Worm (Caenorhabditis elegans) whole organism, late embryonic: ENCODE measurements around the gene F15H10.9.

Source experiments
- K02D7.2 ChIP-seq: sonication (generic microtip); optimal IDR thresholded peaks from 2 replicates; lab custom pipeline; 2017; ENCODE audit warnings: mild to moderate bottlenecking, missing genetic modification characterization, missing compliant biosample characterization
- K09A11.1 ChIP-seq: sonication (generic microtip); optimal IDR thresholded peaks from 2 replicates; lab custom pipeline; 2017; ENCODE audit warnings: antibody characterized with exemption, mild to moderate bottlenecking, missing genetic modification characterization, missing compliant biosample characterization; ENCODE audit not compliant: insufficient read depth
- T23F11.4 ChIP-seq: fragments of 200-800 bp; sonication (Bioruptor generic); optimal IDR thresholded peaks from 2 replicates; lab custom pipeline; 2018; ENCODE audit warnings: mild to moderate bottlenecking, missing genetic modification characterization, missing compliant biosample characterization
- Y22D7AL.16 ChIP-seq: sonication (generic microtip); optimal IDR thresholded peaks from 2 replicates; lab custom pipeline; 2016; ENCODE audit warnings: missing genetic modification characterization, missing compliant biosample characterization
- ceh-14 ChIP-seq: sonication (generic microtip); optimal IDR thresholded peaks from 2 replicates; lab custom pipeline; 2016; ENCODE audit warnings: missing genotype, missing genetic modification characterization, missing compliant biosample characterization
- ceh-18 ChIP-seq: sonication (generic microtip); optimal IDR thresholded peaks from 2 replicates; lab custom pipeline; 2016; ENCODE audit warnings: missing genetic modification characterization, missing compliant biosample characterization
- ceh-2 ChIP-seq: sonication (generic microtip); optimal IDR thresholded peaks from 2 replicates; lab custom pipeline; 2016; ENCODE audit warnings: missing genotype, missing genetic modification characterization, missing compliant biosample characterization
- ceh-24 ChIP-seq: sonication (generic microtip); optimal IDR thresholded peaks from 2 replicates; lab custom pipeline; 2016; ENCODE audit warnings: mild to moderate bottlenecking, missing genetic modification characterization, missing compliant biosample characterization
- ceh-45 ChIP-seq: fragments of 200-800 bp; sonication (Bioruptor generic); IDR thresholded peaks from 2 replicates; pipeline ENCODE4 v1.3.6; 2022; ENCODE audit warnings: missing genetic modification reagents, missing genetic modification characterization, missing compliant biosample characterization
- ceh-48 ChIP-seq: sonication (generic microtip); optimal IDR thresholded peaks from 2 replicates; lab custom pipeline; 2016; ENCODE audit warnings: missing genetic modification characterization, inconsistent platforms, missing compliant biosample characterization
- dmd-4 ChIP-seq: sonication (generic microtip); optimal IDR thresholded peaks from 2 replicates; lab custom pipeline; 2016; ENCODE audit warnings: borderline replicate concordance, missing genetic modification characterization, missing compliant biosample characterization
- dve-1 ChIP-seq: sonication (generic microtip); optimal IDR thresholded peaks from 2 replicates; lab custom pipeline; 2017; ENCODE audit warnings: antibody characterized with exemption, mild to moderate bottlenecking, missing genetic modification characterization, missing compliant biosample characterization
- elt-2 ChIP-seq: sonication (generic microtip); optimal IDR thresholded peaks from 2 replicates; lab custom pipeline; 2016; ENCODE audit warnings: missing genetic modification reagents, missing genetic modification characterization, missing compliant biosample characterization
- eyg-1 ChIP-seq: sonication (generic microtip); optimal IDR thresholded peaks from 2 replicates; lab custom pipeline; 2016; ENCODE audit warnings: missing genotype, missing genetic modification characterization, missing compliant biosample characterization
- fax-1 ChIP-seq: sonication (generic microtip); optimal IDR thresholded peaks from 2 replicates; lab custom pipeline; 2016; ENCODE audit warnings: missing genotype, missing genetic modification characterization, missing compliant biosample characterization
- fkh-6 ChIP-seq: sonication (generic microtip); optimal IDR thresholded peaks from 2 replicates; lab custom pipeline; 2016; ENCODE audit warnings: missing genetic modification characterization, missing compliant biosample characterization
- gmeb-2 ChIP-seq: sonication (generic microtip); optimal IDR thresholded peaks from 2 replicates; lab custom pipeline; 2016; ENCODE audit warnings: missing genetic modification characterization, inconsistent platforms, missing compliant biosample characterization
- hlh-13 ChIP-seq: fragments of 200-800 bp; sonication (Bioruptor generic); optimal IDR thresholded peaks from 2 replicates; lab custom pipeline; 2018; ENCODE audit warnings: mild to moderate bottlenecking, missing genetic modification characterization, missing compliant biosample characterization
- hlh-30 ChIP-seq: sonication (generic microtip); optimal IDR thresholded peaks from 2 replicates; lab custom pipeline; 2017; ENCODE audit warnings: antibody characterized with exemption, missing genetic modification characterization, missing compliant biosample characterization; ENCODE audit not compliant: insufficient read depth
- hlh-6 ChIP-seq: sonication (generic microtip); optimal IDR thresholded peaks from 2 replicates; lab custom pipeline; 2016; ENCODE audit warnings: missing genotype, missing genetic modification characterization, missing compliant biosample characterization
- hlh-8 ChIP-seq: sonication (generic microtip); optimal IDR thresholded peaks from 2 replicates; lab custom pipeline; 2016; ENCODE audit warnings: missing genotype, missing genetic modification characterization, missing compliant biosample characterization
- mec-3 ChIP-seq: sonication (generic microtip); optimal IDR thresholded peaks from 2 replicates; lab custom pipeline; 2016; ENCODE audit warnings: borderline replicate concordance, missing genetic modification characterization, missing compliant biosample characterization
- nfya-1 ChIP-seq: sonication (generic microtip); optimal IDR thresholded peaks from 2 replicates; lab custom pipeline; 2017; ENCODE audit warnings: missing genetic modification characterization, mild to moderate bottlenecking, missing compliant biosample characterization, antibody characterized with exemption, moderate library complexity
- nhr-11 ChIP-seq: fragments of 150-350 bp; optimal IDR thresholded peaks from 2 replicates; lab custom pipeline; 2014; ENCODE audit warnings: missing biosample characterization, missing genetic modification characterization
- npax-4 ChIP-seq: sonication (generic microtip); optimal IDR thresholded peaks from 2 replicates; lab custom pipeline; 2016; ENCODE audit warnings: missing genetic modification characterization, missing compliant biosample characterization
- pag-3 ChIP-seq: sonication (generic microtip); optimal IDR thresholded peaks from 2 replicates; lab custom pipeline; 2016; ENCODE audit warnings: missing compliant biosample characterization, missing genetic modification characterization, borderline replicate concordance
- pat-9 ChIP-seq: fragments of 200-800 bp; sonication (Bioruptor generic); optimal IDR thresholded peaks from 2 replicates; lab custom pipeline; 2018; ENCODE audit warnings: mild to moderate bottlenecking, missing genetic modification characterization, moderate library complexity, missing compliant biosample characterization
- pax-1 ChIP-seq: fragments of 150-350 bp; optimal IDR thresholded peaks from 2 replicates; lab custom pipeline; 2014; ENCODE audit warnings: missing biosample characterization, missing genetic modification characterization
- pha-2 ChIP-seq: sonication (generic microtip); optimal IDR thresholded peaks from 2 replicates; lab custom pipeline; 2017; ENCODE audit warnings: mild to moderate bottlenecking, missing genetic modification characterization, missing compliant biosample characterization
- pha-4 ChIP-seq: fragments of 150-350 bp; optimal IDR thresholded peaks from 2 replicates; lab custom pipeline; 2018; ENCODE audit warnings: missing biosample characterization, missing genetic modification reagents, missing genetic modification characterization
- pqm-1 ChIP-seq: sonication (generic microtip); optimal IDR thresholded peaks from 2 replicates; lab custom pipeline; 2016; ENCODE audit warnings: missing genetic modification characterization, missing compliant biosample characterization
- rnt-1 ChIP-seq: sonication (generic microtip); optimal IDR thresholded peaks from 2 replicates; lab custom pipeline; 2016; ENCODE audit warnings: missing genetic modification characterization, missing compliant biosample characterization
- sdc-2 ChIP-seq: sonication (generic microtip); optimal IDR thresholded peaks from 2 replicates; lab custom pipeline; 2016; ENCODE audit warnings: missing genotype, missing genetic modification characterization, missing compliant biosample characterization
- sox-4 ChIP-seq: sonication (generic microtip); optimal IDR thresholded peaks from 2 replicates; lab custom pipeline; 2017; ENCODE audit warnings: mild to moderate bottlenecking, missing genetic modification characterization, inconsistent platforms, missing compliant biosample characterization
- tbx-2 ChIP-seq: sonication (generic microtip); optimal IDR thresholded peaks from 2 replicates; lab custom pipeline; 2016; ENCODE audit warnings: missing genetic modification characterization, missing compliant biosample characterization
- unc-3 ChIP-seq, 2 experiments: fragments of 200-800 bp in 1 of 2; sonication (Bioruptor generic) in 1 of 2; sonication (generic microtip) in 1 of 2; conservative IDR thresholded peaks in 1 of 2; optimal IDR thresholded peaks in 1 of 2; 2 replicates each; pipeline versions ENCODE4 v1.3.6 to Lab custom; 2016 to 2022; ENCODE audit warnings: missing compliant biosample characterization in 2 of 2, missing genetic modification characterization in 2 of 2, missing genetic modification reagents in 1 of 2
- zip-5 ChIP-seq: sonication (generic microtip); optimal IDR thresholded peaks from 2 replicates; lab custom pipeline; 2016; ENCODE audit warnings: missing genetic modification characterization, missing compliant biosample characterization

Gene F15H10.9

DNA sequence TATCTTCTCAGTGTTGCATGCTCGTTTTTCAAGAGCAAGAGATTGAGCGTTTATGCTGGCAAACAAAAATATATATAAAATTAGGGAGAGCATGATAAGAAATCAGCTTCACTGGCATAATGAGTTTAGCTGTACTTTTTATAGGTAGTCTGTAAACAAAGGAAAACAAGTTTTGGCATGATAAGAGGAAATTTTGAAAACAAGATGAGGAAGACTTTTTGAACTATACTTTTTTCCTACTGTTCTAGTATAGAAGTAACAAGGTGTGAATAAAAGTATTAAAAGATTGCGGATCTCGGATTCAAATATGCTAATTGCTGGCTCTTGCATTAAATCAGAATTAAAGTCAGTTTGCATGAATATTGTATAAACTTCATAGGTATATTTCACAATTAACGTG, 4.5 kb upstream of the F15H10.9 start, which contains the start of gene F15H10.5:
Gene F15H10.5 (minus strand): TSS at position 101 of the 400 bp plus-strand sequence.
- no peak for TF ChIP-seq hlh-13 (GFP tag; lab: Kevin White, UChicago)
- no peak for TF ChIP-seq fax-1 (tag; lab: Kevin White, UChicago)
- TF ChIP-seq T23F11.4 (GFP tag; lab: Kevin White, UChicago) = no peak
- no peak for TF ChIP-seq gmeb-2 (tag; lab: Kevin White, UChicago)
- no peak for TF ChIP-seq ceh-18
- TF ChIP-seq elt-2 = no peak
- TF ChIP-seq unc-3 (GFP tag; conservative IDR thresholded peaks at IDR 0.05; lab: Robert Waterston, UW) = no peak
- TF ChIP-seq unc-3 (tag; optimal IDR thresholded peaks at IDR 0.05; lab: Kevin White, UChicago) = no peak
- no peak for TF ChIP-seq hlh-6 (tag; lab: Kevin White, UChicago)
- TF ChIP-seq ceh-2 (tag; lab: Kevin White, UChicago) = no peak
- TF ChIP-seq ceh-14 (tag; lab: Kevin White, UChicago) = no peak
- no peak for TF ChIP-seq ceh-48
- TF ChIP-seq pha-4 = no peak
- no peak for TF ChIP-seq K09A11.1
- TF ChIP-seq pag-3 (tag; lab: Kevin White, UChicago) = no peak

DNA sequence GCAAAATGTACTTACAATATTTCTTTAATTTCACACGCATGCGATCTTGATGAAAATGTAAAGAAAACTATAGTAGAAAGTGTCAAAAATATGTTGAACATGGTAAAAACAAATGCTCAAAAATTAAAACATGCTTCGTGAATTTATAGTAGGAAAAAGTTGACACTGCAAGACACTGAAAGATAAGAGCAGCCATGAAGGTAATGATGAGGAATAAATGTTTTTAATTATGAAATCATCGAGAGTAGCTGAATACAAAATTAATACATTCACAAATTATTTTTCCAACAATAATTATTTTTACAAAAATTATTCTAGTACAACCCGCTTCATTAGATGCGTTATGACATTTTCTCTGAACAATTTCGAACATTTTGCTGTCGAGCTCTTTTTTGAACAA, 2.4 kb upstream of the F15H10.9 start, which contains the start of gene F15H10.10:
Gene F15H10.10 (minus strand): TSS at position 101 of the 400 bp plus-strand sequence.
- no peak for TF ChIP-seq npax-4 (tag; lab: Kevin White, UChicago)
- TF ChIP-seq fkh-6 (tag; lab: Kevin White, UChicago) = no peak
- no peak for TF ChIP-seq rnt-1 (tag; lab: Kevin White, UChicago)
- TF ChIP-seq sdc-2 (tag; lab: Kevin White, UChicago) = no peak
- no peak for TF ChIP-seq nhr-11 (tag; lab: Kevin White, UChicago)

- no peak for TF ChIP-seq T23F11.4 (GFP tag; lab: Kevin White, UChicago)
- no peak for TF ChIP-seq hlh-30 (tag; lab: Kevin White, UChicago)
- no peak for TF ChIP-seq fkh-6 (tag; lab: Kevin White, UChicago)
- no peak for TF ChIP-seq mec-3
- TF ChIP-seq ceh-24 (tag; lab: Kevin White, UChicago) = no peak
- no peak for TF ChIP-seq sox-4
- TF ChIP-seq K02D7.2 (tag; lab: Kevin White, UChicago) = no peak
- TF ChIP-seq rnt-1 (tag; lab: Kevin White, UChicago) = no peak
- TF ChIP-seq dve-1 (tag; lab: Kevin White, UChicago) = no peak
Measured at ce11 chrV:10410030-10410713, 4.3 kb downstream of the F15H10.9 start, which contains the start of gene F15H10.12. TSS of gene F15H10.12 (minus strand) at chrV:10410080.

DNA sequence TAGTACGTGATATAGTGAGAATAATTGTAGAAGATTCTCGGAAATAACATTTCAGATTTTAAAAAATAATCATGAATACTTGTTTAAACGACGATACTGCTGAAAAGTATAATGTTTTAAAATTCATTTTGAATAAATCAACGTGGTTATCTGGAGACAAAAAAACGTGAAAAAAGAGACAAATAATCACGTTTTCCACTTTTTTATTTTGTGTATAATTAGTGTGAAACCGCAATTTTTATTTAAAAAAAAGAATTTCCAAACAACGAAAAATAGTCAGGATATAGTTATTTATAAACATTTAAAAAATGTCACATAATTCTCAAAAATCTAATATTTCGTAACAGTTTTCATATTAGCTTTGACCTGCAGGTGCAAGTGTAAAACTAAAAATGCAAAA, 8.2 kb downstream of the F15H10.9 start, which contains the start of gene F15H10.7:
Gene F15H10.7 (minus strand): TSS at position 101 of the 400 bp plus-strand sequence.
- TF ChIP-seq ceh-24 (tag; lab: Kevin White, UChicago) = no peak
- TF ChIP-seq ceh-45 (GFP tag; lab: Robert Waterston, UW) = no peak
- TF ChIP-seq gmeb-2 (tag; lab: Kevin White, UChicago) = no peak
- TF ChIP-seq nfya-1 (tag; lab: Kevin White, UChicago) = no peak
- no peak for TF ChIP-seq pha-2 (tag; lab: Kevin White, UChicago)
- TF ChIP-seq pqm-1 (tag; lab: Kevin White, UChicago) = no peak
- no peak for TF ChIP-seq pat-9 (tag; lab: Kevin White, UChicago)
- no peak for TF ChIP-seq tbx-2 (tag; lab: Kevin White, UChicago)
- TF ChIP-seq Y22D7AL.16 = no peak
- no peak for TF ChIP-seq ceh-18
- no peak for TF ChIP-seq fax-1 (tag; lab: Kevin White, UChicago)
- TF ChIP-seq eyg-1 = no peak
- TF ChIP-seq hlh-8 (tag; lab: Kevin White, UChicago) = no peak
- TF ChIP-seq sox-4 = no peak
- no peak for TF ChIP-seq K02D7.2 (tag; lab: Kevin White, UChicago)
- TF ChIP-seq pax-1 (tag; lab: Kevin White, UChicago) = no peak
- TF ChIP-seq dmd-4 (tag; lab: Kevin White, UChicago) = no peak
- TF ChIP-seq zip-5 = no peak
